Worm (Caenorhabditis elegans) whole organism, L3 larva: ENCODE results near the gene C06A6.4.

ENCODE experiments used
- R02D3.7 ChIP-seq: fragments of 150-350 bp; optimal IDR thresholded peaks from 2 replicates; lab custom pipeline; 2014; ENCODE audit warnings: missing biosample characterization, missing genetic modification characterization
- ZK546.5 ChIP-seq: sonication (generic microtip); optimal IDR thresholded peaks from 2 replicates; lab custom pipeline; 2017; ENCODE audit warnings: missing biosample characterization, missing genetic modification characterization
- ama-1 ChIP-seq: fragments of 150-350 bp; optimal IDR thresholded peaks from 2 replicates; lab custom pipeline; 2018
- ceh-16 ChIP-seq: sonication (generic microtip); optimal IDR thresholded peaks from 2 replicates; lab custom pipeline; 2017; ENCODE audit warnings: missing biosample characterization, missing genetic modification characterization
- ceh-28 ChIP-seq: fragments of 150-350 bp; optimal IDR thresholded peaks from 2 replicates; lab custom pipeline; 2014; ENCODE audit warnings: missing biosample characterization, missing genetic modification reagents, missing genetic modification characterization
- ceh-82 ChIP-seq: fragments of 150-350 bp; optimal IDR thresholded peaks from 2 replicates; lab custom pipeline; 2014; ENCODE audit warnings: missing biosample characterization, missing genetic modification characterization
- ceh-9 ChIP-seq: sonication (generic microtip); optimal IDR thresholded peaks from 2 replicates; lab custom pipeline; 2018; ENCODE audit warnings: missing biosample characterization, missing genetic modification characterization
- daf-12 ChIP-seq: fragments of 150-350 bp; optimal IDR thresholded peaks from 2 replicates; lab custom pipeline; 2014; ENCODE audit warnings: missing biosample characterization, missing genetic modification reagents, missing genetic modification characterization
- egl-27 ChIP-seq: sonication (generic microtip); optimal IDR thresholded peaks from 4 replicates; lab custom pipeline; 2017; ENCODE audit warnings: missing biosample characterization, missing genetic modification reagents, missing genetic modification characterization
- egl-5 ChIP-seq: fragments of 150-350 bp; optimal IDR thresholded peaks from 2 replicates; lab custom pipeline; 2017; ENCODE audit warnings: missing biosample characterization, missing genetic modification reagents, missing genetic modification characterization, inconsistent platforms
- elt-1 ChIP-seq: fragments of 150-350 bp; optimal IDR thresholded peaks from 2 replicates; lab custom pipeline; 2014; ENCODE audit warnings: missing biosample characterization, missing genetic modification characterization
- elt-2 ChIP-seq: sonication (generic microtip); optimal IDR thresholded peaks from 2 replicates; lab custom pipeline; 2016; ENCODE audit warnings: missing genetic modification reagents, mild to moderate bottlenecking, missing genetic modification characterization, missing compliant biosample characterization
- eor-1 ChIP-seq, 2 experiments: fragments of 150-350 bp; optimal IDR thresholded peaks; 2 replicates each; lab custom pipeline; 2014 to 2018; ENCODE audit warnings: missing biosample characterization in 2 of 2, missing genetic modification characterization in 2 of 2
- fkh-10 ChIP-seq: sonication (generic microtip); optimal IDR thresholded peaks from 2 replicates; lab custom pipeline; 2017; ENCODE audit warnings: missing biosample characterization, missing genetic modification reagents, missing genetic modification characterization
- fkh-2 ChIP-seq: fragments of 150-350 bp; optimal IDR thresholded peaks from 2 replicates; lab custom pipeline; 2014; ENCODE audit warnings: missing biosample characterization, missing genetic modification reagents, missing genetic modification characterization
- fos-1 ChIP-seq: fragments of 150-350 bp; optimal IDR thresholded peaks from 2 replicates; lab custom pipeline; 2014; ENCODE audit warnings: missing biosample characterization, missing genetic modification characterization
- jun-1 ChIP-seq: fragments of 150-350 bp; optimal IDR thresholded peaks from 2 replicates; lab custom pipeline; 2014; ENCODE audit warnings: missing biosample characterization, missing genetic modification reagents, missing genetic modification characterization
- lin-39 ChIP-seq: fragments of 150-350 bp; optimal IDR thresholded peaks from 2 replicates; lab custom pipeline; 2018; ENCODE audit warnings: missing biosample characterization, missing genetic modification reagents, missing genetic modification characterization
- lsy-12 ChIP-seq: sonication (generic microtip); optimal IDR thresholded peaks from 2 replicates; lab custom pipeline; 2016; ENCODE audit warnings: mild to moderate bottlenecking, missing genetic modification characterization, missing compliant biosample characterization
- mdl-1 ChIP-seq: fragments of 150-350 bp; optimal IDR thresholded peaks from 2 replicates; lab custom pipeline; 2014; ENCODE audit warnings: missing biosample characterization, missing genetic modification characterization
- mml-1 ChIP-seq: fragments of 150-350 bp; sonication (generic microtip); optimal IDR thresholded peaks from 3 replicates; lab custom pipeline; 2014; ENCODE audit warnings: missing biosample characterization, missing genetic modification characterization
- nfya-1 ChIP-seq: sonication (generic microtip); optimal IDR thresholded peaks from 2 replicates; lab custom pipeline; 2017; ENCODE audit warnings: missing genetic modification characterization, mild to moderate bottlenecking, missing compliant biosample characterization, antibody characterized with exemption, moderate library complexity; ENCODE audit not compliant: insufficient read depth
- nhr-11 ChIP-seq: fragments of 150-350 bp; optimal IDR thresholded peaks from 2 replicates; lab custom pipeline; 2014; ENCODE audit warnings: missing biosample characterization, missing genetic modification characterization
- nhr-23 ChIP-seq: fragments of 150-350 bp; optimal IDR thresholded peaks from 2 replicates; lab custom pipeline; 2014; ENCODE audit warnings: missing biosample characterization, missing genetic modification reagents, missing genetic modification characterization
- nhr-237 ChIP-seq: fragments of 150-350 bp; optimal IDR thresholded peaks from 2 replicates; lab custom pipeline; 2014; ENCODE audit warnings: missing biosample characterization, missing genetic modification characterization
- nhr-25 ChIP-seq: sonication (generic microtip); optimal IDR thresholded peaks from 2 replicates; lab custom pipeline; 2017; ENCODE audit warnings: missing biosample characterization, missing genetic modification characterization
- nhr-28 ChIP-seq: fragments of 150-350 bp; optimal IDR thresholded peaks from 2 replicates; lab custom pipeline; 2014; ENCODE audit warnings: missing biosample characterization, missing genetic modification characterization
- nhr-43 ChIP-seq: sonication (generic microtip); optimal IDR thresholded peaks from 2 replicates; lab custom pipeline; 2016; ENCODE audit warnings: mild to moderate bottlenecking, missing genetic modification characterization, missing compliant biosample characterization; ENCODE audit not compliant: poor library complexity, severe bottlenecking
- nhr-67 ChIP-seq: fragments of 150-350 bp; optimal IDR thresholded peaks from 2 replicates; lab custom pipeline; 2014; ENCODE audit warnings: missing biosample characterization, missing genetic modification characterization
- nhr-76 ChIP-seq: fragments of 150-350 bp; sonication (generic microtip); optimal IDR thresholded peaks from 5 replicates; lab custom pipeline; 2014; ENCODE audit warnings: missing biosample characterization, missing genetic modification characterization
- nhr-77 ChIP-seq: fragments of 150-350 bp; optimal IDR thresholded peaks from 2 replicates; lab custom pipeline; 2014; ENCODE audit warnings: missing biosample characterization, missing genetic modification characterization
- pha-4 ChIP-seq: fragments of 150-350 bp; optimal IDR thresholded peaks from 2 replicates; lab custom pipeline; 2014; ENCODE audit warnings: missing biosample characterization, missing genetic modification reagents, missing genetic modification characterization
- pqm-1 ChIP-seq: fragments of 150-350 bp; optimal IDR thresholded peaks from 2 replicates; lab custom pipeline; 2017; ENCODE audit warnings: missing biosample characterization, missing genetic modification characterization, inconsistent platforms
- sea-2 ChIP-seq: fragments of 150-350 bp; sonication (generic microtip); optimal IDR thresholded peaks from 4 replicates; lab custom pipeline; 2014; ENCODE audit warnings: missing biosample characterization, missing genetic modification reagents, missing genetic modification characterization
- skn-1 ChIP-seq: fragments of 150-350 bp; optimal IDR thresholded peaks from 2 replicates; lab custom pipeline; 2014; ENCODE audit warnings: missing biosample characterization, missing genetic modification characterization
- snpc-4 ChIP-seq: fragments of 150-350 bp; optimal IDR thresholded peaks from 2 replicates; lab custom pipeline; 2014; ENCODE audit warnings: missing biosample characterization, missing genetic modification characterization
- tbx-2 ChIP-seq: sonication (generic microtip); optimal IDR thresholded peaks from 2 replicates; lab custom pipeline; 2016; ENCODE audit warnings: mild to moderate bottlenecking, missing genetic modification characterization, missing compliant biosample characterization
- unc-39 ChIP-seq: sonication (generic microtip); optimal IDR thresholded peaks from 4 replicates; lab custom pipeline; 2017; ENCODE audit warnings: missing biosample characterization, missing genetic modification characterization
- ztf-11 ChIP-seq: fragments of 150-350 bp; optimal IDR thresholded peaks from 2 replicates; lab custom pipeline; 2014; ENCODE audit warnings: missing biosample characterization, missing genetic modification characterization
- ztf-4 ChIP-seq: fragments of 150-350 bp; optimal IDR thresholded peaks from 2 replicates; lab custom pipeline; 2014; ENCODE audit warnings: missing biosample characterization, missing genetic modification characterization

Gene C06A6.4

DNA sequence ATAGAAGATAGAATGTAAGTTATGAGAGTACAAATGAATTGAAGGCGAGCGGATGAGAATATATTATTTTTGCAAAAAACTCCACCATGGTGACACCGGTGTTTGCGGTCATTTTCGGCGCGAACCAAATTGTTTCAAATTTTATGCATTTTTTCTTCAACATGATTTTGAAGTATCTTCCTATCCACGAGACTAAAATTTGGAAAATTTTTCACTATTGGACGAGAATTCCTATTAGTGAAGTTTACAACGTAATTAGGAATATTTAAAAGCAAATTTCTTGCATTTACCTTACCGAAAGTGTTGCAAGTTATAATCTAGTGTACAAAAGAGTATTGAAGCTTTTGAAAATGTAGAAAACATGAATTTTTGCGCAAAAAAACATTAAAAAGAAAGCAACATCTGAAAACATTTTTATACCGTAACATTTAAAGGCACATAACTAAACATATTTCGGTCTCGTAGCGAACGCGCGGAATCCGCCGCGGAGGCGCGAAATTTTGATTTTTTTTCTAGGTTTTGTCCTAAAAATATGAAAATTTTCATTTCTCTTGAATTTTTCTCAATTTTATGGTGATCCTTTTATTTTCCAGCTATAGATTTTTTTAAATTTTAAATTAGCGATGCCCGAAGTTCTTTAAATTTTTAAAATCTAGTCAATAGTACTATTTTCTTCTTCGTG lies 32.5 kb downstream of the C06A6.4 start, which contains the start of gene sgo-1:
sgo-1 (minus strand) TSS at position 51 of the 682 bp plus-strand sequence.
- TF ChIP-seq egl-5 (no peak), lsy-12 (tag; lab: Kevin White, UChicago) (no peak), ceh-9 (tag; lab: Kevin White, UChicago) (no peak), eor-1 (tag; optimal IDR thresholded peaks at IDR 0.05; lab: Kevin White, UChicago) (no peak), ZK546.5 (tag; lab: Kevin White, UChicago) (no peak), nhr-237 (tag; lab: Kevin White, UChicago) (no peak), ztf-4 (tag; lab: Kevin White, UChicago) (no peak), mdl-1 (tag; lab: Kevin White, UChicago) (no peak), unc-39 (tag; lab: Kevin White, UChicago) (no peak), nhr-28 (tag; lab: Kevin White, UChicago) (no peak), daf-12 (tag; lab: Kevin White, UChicago) (no peak), egl-27 (tag; lab: Kevin White, UChicago) (no peak), ama-1 (lab: Kevin White, UChicago) (no peak), ceh-16 (tag; lab: Kevin White, UChicago) (no peak), pqm-1 (tag; lab: Kevin White, UChicago) (no peak), nhr-11 (tag; lab: Kevin White, UChicago) (no peak), lin-39 (tag; lab: Kevin White, UChicago) (no peak), ceh-82 (no peak), nfya-1 (tag; lab: Kevin White, UChicago) (no peak), ceh-28 (tag; lab: Kevin White, UChicago) (no peak)
- TF ChIP-seq, all 47 proteins: peak for 0

DNA sequence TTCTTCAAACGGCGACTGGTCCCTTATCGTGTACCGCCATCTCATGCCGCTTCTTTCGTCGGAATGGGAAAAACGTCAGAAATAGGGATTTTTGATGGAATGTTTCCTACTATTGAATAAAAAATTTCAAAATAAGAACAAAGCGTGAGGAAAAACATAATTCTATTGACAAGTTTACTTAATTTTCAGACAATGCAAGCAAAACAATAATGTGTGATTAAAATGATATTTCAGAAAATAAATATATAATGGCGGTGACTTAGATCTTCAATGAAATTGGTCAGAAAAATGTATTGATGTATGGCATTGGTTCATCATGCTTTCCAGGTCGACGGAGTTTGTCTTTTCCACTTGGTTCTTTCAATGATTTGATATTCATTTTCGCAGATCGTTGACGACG lies 34.4 kb downstream of the C06A6.4 start, which contains the start of gene ntp-1:
ntp-1 (minus strand) TSS at position 101 of the 400 bp plus-strand sequence.
- TF ChIP-seq ztf-4 (tag; lab: Kevin White, UChicago) (no peak), fos-1 (no peak), nhr-67 (no peak), nhr-28 (tag; lab: Kevin White, UChicago) (no peak), tbx-2 (no peak), mml-1 (tag; lab: Kevin White, UChicago) (no peak), fkh-2 (tag; lab: Kevin White, UChicago) (no peak), snpc-4 (no peak), elt-1 (tag; lab: Kevin White, UChicago) (no peak)

DNA sequence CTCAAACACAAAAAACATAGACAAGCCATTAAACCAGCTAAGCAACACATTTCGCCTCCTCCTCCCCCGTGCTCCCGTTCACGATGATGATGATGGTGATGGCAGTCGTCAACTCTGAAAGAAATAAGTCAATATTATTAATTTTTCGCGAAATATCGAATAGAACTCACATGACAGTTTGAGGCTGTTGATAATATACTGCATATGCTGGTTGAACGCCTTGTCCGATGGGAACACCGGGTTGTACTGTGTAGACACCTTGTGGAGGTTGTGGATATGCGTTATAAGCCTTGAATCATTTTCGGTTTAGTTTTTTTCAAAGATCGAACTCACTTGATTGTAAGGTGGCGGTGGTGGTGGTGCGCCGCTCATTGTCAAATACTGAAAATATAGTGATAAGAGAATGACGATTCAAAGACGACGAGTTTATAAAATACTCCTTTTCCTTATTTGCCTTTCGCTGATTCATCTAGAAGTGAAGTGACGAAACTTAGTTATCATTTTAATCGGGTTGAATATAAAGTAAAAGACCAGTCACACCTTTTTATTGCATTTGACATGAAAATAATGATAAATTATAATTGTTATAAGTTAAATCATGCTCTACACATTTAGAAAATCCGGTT lies 37.2 kb downstream of the C06A6.4 start, which contains the start of gene C33H5.13:
C33H5.13 (minus strand) TSS at position 443 of the 626 bp plus-strand sequence.
- TF ChIP-seq lsy-12 (tag; lab: Kevin White, UChicago) (no peak), elt-2 (tag; lab: Kevin White, UChicago) (peak; percentile 79), pha-4 (tag; lab: Kevin White, UChicago) (peak; percentile 49), ceh-9 (tag; lab: Kevin White, UChicago) (no peak), nhr-25 (no peak), pqm-1 (tag; lab: Kevin White, UChicago) (peak; percentile 73)

DNA sequence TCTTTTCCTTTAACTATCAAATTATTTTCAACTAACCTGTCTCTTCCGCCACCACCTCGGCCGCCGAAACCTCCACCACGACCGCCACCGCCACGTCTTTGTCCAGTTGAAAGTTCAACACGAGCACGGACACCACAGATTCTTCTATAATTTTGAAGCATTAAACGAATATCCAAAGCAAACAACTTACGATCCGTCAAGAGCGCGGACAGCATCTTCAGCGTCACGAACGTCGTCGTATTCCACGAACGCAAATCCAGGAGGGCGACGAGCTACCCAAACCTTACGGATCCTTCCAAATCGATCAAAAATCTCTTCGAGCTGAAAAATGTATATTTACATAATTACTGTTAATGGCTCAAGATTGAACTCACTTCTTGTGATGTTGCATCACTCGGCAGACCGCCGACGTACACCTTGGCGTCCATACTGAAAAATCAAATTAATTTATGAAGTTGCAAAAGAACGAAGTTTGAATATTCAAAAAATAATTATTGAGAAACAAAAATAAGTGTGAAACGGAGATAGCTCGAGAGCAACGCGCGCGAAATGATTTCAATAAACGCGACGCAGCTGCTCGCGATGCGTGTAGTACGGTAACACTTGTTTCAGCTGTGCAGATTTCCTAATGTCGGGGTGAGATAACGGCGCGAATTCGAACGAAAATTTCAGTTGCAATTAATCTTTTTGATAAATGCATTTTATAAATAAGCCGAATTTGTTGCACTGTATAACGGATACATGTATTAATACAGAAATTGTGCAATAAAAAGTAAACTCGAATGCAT lies 38.1 kb downstream of the C06A6.4 start, which contains the start of gene rsp-6:
rsp-6 (minus strand) TSS at position 429 of the 788 bp plus-strand sequence.
- peak; percentile 90 for TF ChIP-seq skn-1
- TF ChIP-seq nhr-77 (tag; lab: Kevin White, UChicago), result peak; percentile 4
- TF ChIP-seq egl-27 (tag; lab: Kevin White, UChicago), result peak; percentile 9
- no peak for TF ChIP-seq nhr-76 (tag; lab: Kevin White, UChicago)
- TF ChIP-seq fkh-10, result no peak
- peak; percentile 59 for TF ChIP-seq jun-1 (tag; lab: Kevin White, UChicago)
- peak; percentile 40 for TF ChIP-seq ceh-28 (tag; lab: Kevin White, UChicago)
- TF ChIP-seq sea-2, result no peak
- peak; percentile 64 for TF ChIP-seq nhr-43 (tag; lab: Kevin White, UChicago)
- TF ChIP-seq lin-39 (tag; lab: Kevin White, UChicago), result peak; percentile 98
- no peak for TF ChIP-seq nhr-28 (tag; lab: Kevin White, UChicago)
- no peak for TF ChIP-seq fkh-2 (tag; lab: Kevin White, UChicago)
- TF ChIP-seq egl-5, result peak; percentile 96
- no peak for TF ChIP-seq unc-39 (tag; lab: Kevin White, UChicago)
- TF ChIP-seq pha-4 (tag; lab: Kevin White, UChicago), result peak; percentile 97
- peak; percentile 57 for TF ChIP-seq elt-1 (tag; lab: Kevin White, UChicago)
- no peak for TF ChIP-seq fos-1
- no peak for TF ChIP-seq ceh-16 (tag; lab: Kevin White, UChicago)
- TF ChIP-seq snpc-4, result peak; percentile 82
- TF ChIP-seq mdl-1 (tag; lab: Kevin White, UChicago), result no peak
- no peak for TF ChIP-seq ztf-4 (tag; lab: Kevin White, UChicago)
- peak; percentile 44 for TF ChIP-seq pqm-1 (tag; lab: Kevin White, UChicago)
- no peak for TF ChIP-seq tbx-2
- TF ChIP-seq R02D3.7, result peak; percentile 68
- no peak for TF ChIP-seq ztf-11 (tag; lab: Kevin White, UChicago)
- peak; percentile 73 for TF ChIP-seq nhr-23 (tag; lab: Kevin White, UChicago)
- TF ChIP-seq elt-2 (tag; lab: Kevin White, UChicago), result peak; percentile 65
